Fruit fly (Drosophila melanogaster) whole organism, embryonic: ENCODE results near the gene NT1.

Experiments used
- Ada2b ChIP-seq: fragments of 200-800 bp; sonication (Bioruptor generic); IDR thresholded peaks from 2 replicates; pipeline ENCODE4 v1.3.6; 2022; ENCODE audit warnings: missing biosample characterization, missing genetic modification characterization
- Atf3 ChIP-seq: fragments of 200-800 bp; sonication (Bioruptor generic); optimal IDR thresholded peaks from 3 replicates; lab custom pipeline; 2016; ENCODE audit warnings: missing biosample characterization, missing genetic modification characterization
- CG1024 ChIP-seq: fragments of 200-800 bp; sonication (Bioruptor generic); IDR thresholded peaks from 2 replicates; pipeline ENCODE4 v1.3.6; 2022; ENCODE audit warnings: missing biosample characterization, missing genetic modification characterization
- CG10979 ChIP-seq: fragments of 200-800 bp; sonication (Bioruptor generic); optimal IDR thresholded peaks from 2 replicates; lab custom pipeline; 2018; ENCODE audit warnings: missing biosample characterization, mild to moderate bottlenecking, missing genetic modification characterization, moderate library complexity
- CG11398 ChIP-seq: fragments of 200-800 bp; sonication (Bioruptor generic); optimal IDR thresholded peaks from 2 replicates; lab custom pipeline; 2016; ENCODE audit warnings: missing biosample characterization, missing genetic modification characterization
- CG12155 ChIP-seq: fragments of 200-800 bp; sonication (Bioruptor generic); optimal IDR thresholded peaks from 3 replicates; lab custom pipeline; 2016; ENCODE audit warnings: missing biosample characterization, missing genetic modification characterization
- CG12236 ChIP-seq: fragments of 200-800 bp; sonication (Bioruptor generic); optimal IDR thresholded peaks from 2 replicates; lab custom pipeline; 2016; ENCODE audit warnings: missing biosample characterization, missing genetic modification characterization
- CG12391 ChIP-seq: fragments of 200-800 bp; sonication (Bioruptor generic); optimal IDR thresholded peaks from 3 replicates; lab custom pipeline; 2018; ENCODE audit warnings: missing biosample characterization, mild to moderate bottlenecking, missing genetic modification characterization, moderate library complexity
- CG13296 ChIP-seq: fragments of 200-800 bp; sonication (Bioruptor generic); optimal IDR thresholded peaks from 3 replicates; lab custom pipeline; 2018; ENCODE audit warnings: missing biosample characterization, mild to moderate bottlenecking, missing genetic modification characterization
- CG14667 ChIP-seq: fragments of 200-800 bp; sonication (Bioruptor generic); IDR thresholded peaks from 2 replicates; pipeline ENCODE4 v1.3.6; 2022; ENCODE audit warnings: missing biosample characterization, missing genetic modification characterization
- CG5245 ChIP-seq: fragments of 200-800 bp; sonication (Bioruptor generic); optimal IDR thresholded peaks from 3 replicates; lab custom pipeline; 2016; ENCODE audit warnings: missing biosample characterization, missing genetic modification characterization
- CG6654 ChIP-seq: fragments of 200-800 bp; sonication (Bioruptor generic); optimal IDR thresholded peaks from 2 replicates; lab custom pipeline; 2017; ENCODE audit warnings: missing biosample characterization, mild to moderate bottlenecking, missing genetic modification characterization
- CG7745 ChIP-seq: fragments of 200-800 bp; sonication (Bioruptor generic); optimal IDR thresholded peaks from 2 replicates; lab custom pipeline; 2018; ENCODE audit warnings: missing biosample characterization, mild to moderate bottlenecking, missing genetic modification characterization, moderate library complexity
- CG8359 ChIP-seq: fragments of 200-800 bp; sonication (Bioruptor generic); optimal IDR thresholded peaks from 2 replicates; lab custom pipeline; 2017; ENCODE audit warnings: missing biosample characterization, mild to moderate bottlenecking, missing genetic modification characterization, borderline replicate concordance
- CG9932 ChIP-seq: fragments of 200-800 bp; sonication (Bioruptor generic); IDR thresholded peaks from 2 replicates; pipeline ENCODE4 v1.3.6; 2022; ENCODE audit warnings: missing biosample characterization, missing genetic modification characterization
- Dfd ChIP-seq, 2 experiments: fragments of >200 bp; optimal IDR thresholded peaks; 2 replicates each; lab custom pipeline; 2017; ENCODE audit warnings: missing biosample characterization in 2 of 2, missing genetic modification characterization in 2 of 2
- Doc3 ChIP-seq: fragments of 200-800 bp; sonication (Bioruptor generic); IDR thresholded peaks from 3 replicates; pipeline ENCODE4 v1.3.6; 2022; ENCODE audit warnings: missing biosample characterization, missing genetic modification characterization; ENCODE audit not compliant: partially characterized antibody
- Drgx ChIP-seq: fragments of 200-800 bp; sonication (Bioruptor generic); IDR thresholded peaks from 2 replicates; pipeline ENCODE4 v1.3.6; 2022; ENCODE audit warnings: missing biosample characterization, missing genetic modification characterization
- HLHmδ ChIP-seq: fragments of 200-800 bp; sonication (Bioruptor generic); optimal IDR thresholded peaks from 2 replicates; lab custom pipeline; 2018; ENCODE audit warnings: missing biosample characterization, mild to moderate bottlenecking, missing genetic modification characterization, moderate library complexity
- Hr3 ChIP-seq: fragments of 200-800 bp; sonication (Bioruptor generic); optimal IDR thresholded peaks from 3 replicates; lab custom pipeline; 2016; ENCODE audit warnings: missing biosample characterization, missing genetic modification characterization
- MBD-R2 ChIP-seq: fragments of 200-800 bp; sonication (Bioruptor generic); IDR thresholded peaks from 2 replicates; pipeline ENCODE4 v1.3.6; 2022; ENCODE audit warnings: missing biosample characterization, missing genetic modification characterization
- Med ChIP-seq: fragments of 200-800 bp; sonication (Bioruptor generic); peaks from one replicate; lab custom pipeline; 2016; ENCODE audit warnings: missing biosample characterization, missing genetic modification characterization, mild to moderate bottlenecking, inconsistent platforms, moderate library complexity
- Mrtf ChIP-seq: fragments of 200-800 bp; sonication (Bioruptor generic); IDR thresholded peaks from 3 replicates; pipeline ENCODE4 v1.3.6; 2022; ENCODE audit warnings: missing biosample characterization, missing genetic modification characterization
- Rx ChIP-seq: fragments of 200-800 bp; sonication (Bioruptor generic); IDR thresholded peaks from 2 replicates; pipeline ENCODE4 v1.3.6; 2022; ENCODE audit warnings: missing biosample characterization, missing genetic modification characterization
- Scr ChIP-seq: fragments of 200-800 bp; sonication (Bioruptor generic); IDR thresholded peaks from 2 replicates; pipeline ENCODE4 v1.3.6; 2022; ENCODE audit warnings: missing biosample characterization, missing genetic modification characterization; ENCODE audit not compliant: partially characterized antibody
- Sry-β ChIP-seq: fragments of 200-800 bp; sonication (Bioruptor generic); optimal IDR thresholded peaks from 2 replicates; lab custom pipeline; 2018; ENCODE audit warnings: missing biosample characterization, mild to moderate bottlenecking, missing genetic modification characterization, moderate library complexity
- Ssrp ChIP-seq: fragments of 200-800 bp; sonication (Bioruptor generic); optimal IDR thresholded peaks from 2 replicates; lab custom pipeline; 2018; ENCODE audit warnings: missing biosample characterization, mild to moderate bottlenecking, missing genetic modification characterization, moderate library complexity
- cas ChIP-seq: fragments of 200-800 bp; sonication (Bioruptor generic); IDR thresholded peaks from 2 replicates; pipeline ENCODE4 v1.3.6; 2022; ENCODE audit warnings: missing biosample characterization, missing genetic modification characterization
- eyg ChIP-seq: fragments of 200-800 bp; sonication (Bioruptor generic); optimal IDR thresholded peaks from 3 replicates; lab custom pipeline; 2016; ENCODE audit warnings: missing biosample characterization, missing genetic modification characterization
- fd64A ChIP-seq: fragments of 200-800 bp; sonication (Bioruptor generic); optimal IDR thresholded peaks from 3 replicates; lab custom pipeline; 2018; ENCODE audit warnings: missing biosample characterization, mild to moderate bottlenecking, missing genetic modification characterization
- gem ChIP-seq: fragments of 200-800 bp; sonication (Bioruptor generic); optimal IDR thresholded peaks from 2 replicates; lab custom pipeline; 2019; ENCODE audit warnings: missing biosample characterization, mild to moderate bottlenecking, missing genetic modification characterization, moderate library complexity
- gro ChIP-seq: fragments of 200-800 bp; sonication (Bioruptor generic); optimal IDR thresholded peaks from 2 replicates; lab custom pipeline; 2016; ENCODE audit warnings: missing biosample characterization, missing genetic modification characterization
- gsb ChIP-seq: fragments of 200-800 bp; sonication (Bioruptor generic); IDR thresholded peaks from 2 replicates; pipeline ENCODE4 v1.3.6; 2022; ENCODE audit warnings: missing biosample characterization, missing genetic modification characterization
- lbe ChIP-seq: fragments of 200-800 bp; sonication (Bioruptor generic); optimal IDR thresholded peaks from 2 replicates; lab custom pipeline; 2016; ENCODE audit warnings: missing biosample characterization, mild to moderate bottlenecking, missing genetic modification characterization
- mam ChIP-seq: fragments of 200-800 bp; sonication (Bioruptor generic); optimal IDR thresholded peaks from 3 replicates; lab custom pipeline; 2016; ENCODE audit warnings: missing biosample characterization, missing genetic modification characterization
- pita ChIP-seq: fragments of 200-800 bp; sonication (Bioruptor generic); optimal IDR thresholded peaks from 2 replicates; lab custom pipeline; 2017; ENCODE audit warnings: missing biosample characterization, mild to moderate bottlenecking, missing genetic modification characterization
- pnt ChIP-seq: fragments of 200-800 bp; sonication (Bioruptor generic); optimal IDR thresholded peaks from 3 replicates; lab custom pipeline; 2016; ENCODE audit warnings: missing biosample characterization, missing genetic modification characterization
- shn ChIP-seq: fragments of 200-800 bp; sonication (Bioruptor generic); optimal IDR thresholded peaks from 3 replicates; lab custom pipeline; 2016; ENCODE audit warnings: missing biosample characterization, missing genetic modification characterization
- stc ChIP-seq: fragments of 200-800 bp; sonication (Bioruptor generic); IDR thresholded peaks from 2 replicates; pipeline ENCODE4 v1.3.6; 2022; ENCODE audit warnings: missing biosample characterization, missing genetic modification characterization
- tna ChIP-seq: fragments of 200-800 bp; sonication (Bioruptor generic); IDR thresholded peaks from 2 replicates; pipeline ENCODE4 v1.3.6; 2022; ENCODE audit warnings: missing biosample characterization, missing genetic modification characterization; ENCODE audit not compliant: partially characterized antibody
- vfl ChIP-seq: fragments of 200-800 bp; sonication (Bioruptor generic); optimal IDR thresholded peaks from 2 replicates; lab custom pipeline; 2016; ENCODE audit warnings: missing biosample characterization, missing genetic modification characterization

Gene NT1

dm6 chr3L:4474946-4475470 lies 33.2 kb downstream of the NT1 start (continued):
- TF ChIP-seq Dfd (GFP tag; optimal IDR thresholded peaks at IDR 0.05; lab: Kevin White, UChicago), result no peak
- TF ChIP-seq Drgx (GFP tag; lab: Robert Waterston, UW), result no peak; the same call in 1 of the 2 replicates
- peak; percentile 79 for TF ChIP-seq CG12236 (GFP tag; lab: Kevin White, UChicago)
- TF ChIP-seq CG1024 (GFP tag; lab: Robert Waterston, UW), result peak; percentile 65
- peak; percentile 72 for TF ChIP-seq eyg (GFP tag; lab: Kevin White, UChicago)
- TF ChIP-seq gem (tag; lab: Kevin White, UChicago), result no peak
- TF ChIP-seq Doc3 (GFP tag; lab: Robert Waterston, UW), result no peak
- peak; percentile 66 for TF ChIP-seq CG6654 (GFP tag; lab: Kevin White, UChicago)
- peak; percentile 21 for TF ChIP-seq mam (GFP tag; lab: Kevin White, UChicago)
- peak; percentile 38 for TF ChIP-seq Rx (GFP tag; lab: Robert Waterston, UW)
- no peak for TF ChIP-seq lbe (GFP tag; lab: Kevin White, UChicago)
- TF ChIP-seq tna, result no peak
- TF ChIP-seq CG7745 (tag; lab: Kevin White, UChicago), result no peak
- TF ChIP-seq Ada2b (GFP tag; lab: Robert Waterston, UW), result peak; percentile 48; the same call in 1 of the 2 replicates
- peak; percentile 81 for TF ChIP-seq CG8359 (GFP tag; lab: Kevin White, UChicago)
- no peak for TF ChIP-seq Hr3 (GFP tag; lab: Kevin White, UChicago)
- no peak for TF ChIP-seq CG14667 (GFP tag; lab: Robert Waterston, UW)
- no peak for TF ChIP-seq MBD-R2 (GFP tag; lab: Robert Waterston, UW)
- TF ChIP-seq CG5245, result peak; percentile 69
- peak; percentile 28; the same call in 1 of the 2 replicates for TF ChIP-seq CG9932 (GFP tag; lab: Robert Waterston, UW)
- TF ChIP-seq shn (GFP tag; lab: Kevin White, UChicago), result peak; percentile 26
- TF ChIP-seq CG11398 (GFP tag; lab: Kevin White, UChicago), result peak; percentile 74
- TF ChIP-seq vfl (GFP tag; lab: Kevin White, UChicago), result no peak
- TF ChIP-seq fd64A (GFP tag; lab: Kevin White, UChicago), result peak; percentile 90
- TF ChIP-seq pnt (GFP tag; lab: Kevin White, UChicago), result no peak
- TF ChIP-seq Atf3 (GFP tag; lab: Kevin White, UChicago), result peak; percentile 50
- TF ChIP-seq Med (GFP tag; lab: Kevin White, UChicago), result peak; percentile 99
- TF ChIP-seq stc (GFP tag; lab: Robert Waterston, UW), result peak; percentile 78; the same call in 1 of the 2 replicates
- peak; percentile 95 for TF ChIP-seq CG13296
- TF ChIP-seq Mrtf (GFP tag; lab: Robert Waterston, UW), result no peak
- TF ChIP-seq gsb (GFP tag; lab: Robert Waterston, UW), result 0 out of 2 replicates have a peak, but pooled peaks have one; percentile 22
- TF ChIP-seq cas (GFP tag; lab: Robert Waterston, UW), result no peak
- TF ChIP-seq CG12391 (tag; lab: Kevin White, UChicago), result peak; percentile 86
- TF ChIP-seq CG10979 (tag; lab: Kevin White, UChicago), result no peak
- TF ChIP-seq HLHmδ (GFP tag; lab: Kevin White, UChicago), result peak; percentile 87
- TF ChIP-seq Scr, result no peak
- TF ChIP-seq pita (GFP tag; lab: Kevin White, UChicago), result no peak
- TF ChIP-seq gro (GFP tag; lab: Kevin White, UChicago), result peak; percentile 83
- TF ChIP-seq Ssrp (tag; lab: Kevin White, UChicago), result no peak
- peak; percentile 33 for TF ChIP-seq CG12155 (GFP tag; lab: Kevin White, UChicago)
- peak; percentile 67 for TF ChIP-seq Sry-β (GFP tag; lab: Kevin White, UChicago)
- TF ChIP-seq, all 482 proteins: peak for 309
